Worm (Caenorhabditis elegans) whole organism, L3 larva: ENCODE results near the gene wdr-5.3.

Source experiments
- R02D3.7 ChIP-seq: fragments of 150-350 bp; optimal IDR thresholded peaks from 2 replicates; lab custom pipeline; 2014; ENCODE audit warnings: missing biosample characterization, missing genetic modification characterization
- ZK546.5 ChIP-seq: sonication (generic microtip); optimal IDR thresholded peaks from 2 replicates; lab custom pipeline; 2017; ENCODE audit warnings: missing biosample characterization, missing genetic modification characterization
- ama-1 ChIP-seq: fragments of 150-350 bp; optimal IDR thresholded peaks from 2 replicates; lab custom pipeline; 2018
- ceh-16 ChIP-seq: sonication (generic microtip); optimal IDR thresholded peaks from 2 replicates; lab custom pipeline; 2017; ENCODE audit warnings: missing biosample characterization, missing genetic modification characterization
- ceh-28 ChIP-seq: fragments of 150-350 bp; optimal IDR thresholded peaks from 2 replicates; lab custom pipeline; 2014; ENCODE audit warnings: missing biosample characterization, missing genetic modification reagents, missing genetic modification characterization
- ceh-82 ChIP-seq: fragments of 150-350 bp; optimal IDR thresholded peaks from 2 replicates; lab custom pipeline; 2014; ENCODE audit warnings: missing biosample characterization, missing genetic modification characterization
- ceh-9 ChIP-seq: sonication (generic microtip); optimal IDR thresholded peaks from 2 replicates; lab custom pipeline; 2018; ENCODE audit warnings: missing biosample characterization, missing genetic modification characterization
- daf-12 ChIP-seq: fragments of 150-350 bp; optimal IDR thresholded peaks from 2 replicates; lab custom pipeline; 2014; ENCODE audit warnings: missing biosample characterization, missing genetic modification reagents, missing genetic modification characterization
- egl-27 ChIP-seq: sonication (generic microtip); optimal IDR thresholded peaks from 4 replicates; lab custom pipeline; 2017; ENCODE audit warnings: missing biosample characterization, missing genetic modification reagents, missing genetic modification characterization
- egl-5 ChIP-seq: fragments of 150-350 bp; optimal IDR thresholded peaks from 2 replicates; lab custom pipeline; 2017; ENCODE audit warnings: missing biosample characterization, missing genetic modification reagents, missing genetic modification characterization, inconsistent platforms
- elt-1 ChIP-seq: fragments of 150-350 bp; optimal IDR thresholded peaks from 2 replicates; lab custom pipeline; 2014; ENCODE audit warnings: missing biosample characterization, missing genetic modification characterization
- elt-2 ChIP-seq: sonication (generic microtip); optimal IDR thresholded peaks from 2 replicates; lab custom pipeline; 2016; ENCODE audit warnings: missing genetic modification reagents, mild to moderate bottlenecking, missing genetic modification characterization, missing compliant biosample characterization
- elt-3 ChIP-seq, 3 experiments: fragments of 150-350 bp in 1 of 3; sonication (generic microtip) in 2 of 3; optimal IDR thresholded peaks; 2 replicates in 2 of 3; 4 replicates in 1 of 3; lab custom pipeline; 2014 to 2017; ENCODE audit warnings: missing biosample characterization in 3 of 3, missing genetic modification characterization in 3 of 3
- eor-1 ChIP-seq, 2 experiments: fragments of 150-350 bp; optimal IDR thresholded peaks; 2 replicates each; lab custom pipeline; 2014 to 2018; ENCODE audit warnings: missing biosample characterization in 2 of 2, missing genetic modification characterization in 2 of 2
- fkh-10 ChIP-seq: sonication (generic microtip); optimal IDR thresholded peaks from 2 replicates; lab custom pipeline; 2017; ENCODE audit warnings: missing biosample characterization, missing genetic modification reagents, missing genetic modification characterization
- fkh-2 ChIP-seq: fragments of 150-350 bp; optimal IDR thresholded peaks from 2 replicates; lab custom pipeline; 2014; ENCODE audit warnings: missing biosample characterization, missing genetic modification reagents, missing genetic modification characterization
- fos-1 ChIP-seq: fragments of 150-350 bp; optimal IDR thresholded peaks from 2 replicates; lab custom pipeline; 2014; ENCODE audit warnings: missing biosample characterization, missing genetic modification characterization
- jun-1 ChIP-seq: fragments of 150-350 bp; optimal IDR thresholded peaks from 2 replicates; lab custom pipeline; 2014; ENCODE audit warnings: missing biosample characterization, missing genetic modification reagents, missing genetic modification characterization
- lin-15B ChIP-seq: fragments of 150-350 bp; optimal IDR thresholded peaks from 2 replicates; lab custom pipeline; 2014; ENCODE audit warnings: missing biosample characterization, missing genetic modification characterization
- lin-39 ChIP-seq: fragments of 150-350 bp; optimal IDR thresholded peaks from 2 replicates; lab custom pipeline; 2018; ENCODE audit warnings: missing biosample characterization, missing genetic modification reagents, missing genetic modification characterization
- lsy-12 ChIP-seq: sonication (generic microtip); optimal IDR thresholded peaks from 2 replicates; lab custom pipeline; 2016; ENCODE audit warnings: mild to moderate bottlenecking, missing genetic modification characterization, missing compliant biosample characterization
- mdl-1 ChIP-seq: fragments of 150-350 bp; optimal IDR thresholded peaks from 2 replicates; lab custom pipeline; 2014; ENCODE audit warnings: missing biosample characterization, missing genetic modification characterization
- mml-1 ChIP-seq: fragments of 150-350 bp; sonication (generic microtip); optimal IDR thresholded peaks from 3 replicates; lab custom pipeline; 2014; ENCODE audit warnings: missing biosample characterization, missing genetic modification characterization
- nfya-1 ChIP-seq: sonication (generic microtip); optimal IDR thresholded peaks from 2 replicates; lab custom pipeline; 2017; ENCODE audit warnings: missing genetic modification characterization, mild to moderate bottlenecking, missing compliant biosample characterization, antibody characterized with exemption, moderate library complexity; ENCODE audit not compliant: insufficient read depth
- nhr-11 ChIP-seq: fragments of 150-350 bp; optimal IDR thresholded peaks from 2 replicates; lab custom pipeline; 2014; ENCODE audit warnings: missing biosample characterization, missing genetic modification characterization
- nhr-12 ChIP-seq: fragments of 150-350 bp; optimal IDR thresholded peaks from 2 replicates; lab custom pipeline; 2014; ENCODE audit warnings: missing biosample characterization, missing genetic modification characterization
- nhr-23 ChIP-seq: fragments of 150-350 bp; optimal IDR thresholded peaks from 2 replicates; lab custom pipeline; 2014; ENCODE audit warnings: missing biosample characterization, missing genetic modification reagents, missing genetic modification characterization
- nhr-237 ChIP-seq: fragments of 150-350 bp; optimal IDR thresholded peaks from 2 replicates; lab custom pipeline; 2014; ENCODE audit warnings: missing biosample characterization, missing genetic modification characterization
- nhr-25 ChIP-seq: sonication (generic microtip); optimal IDR thresholded peaks from 2 replicates; lab custom pipeline; 2017; ENCODE audit warnings: missing biosample characterization, missing genetic modification characterization
- nhr-28 ChIP-seq: fragments of 150-350 bp; optimal IDR thresholded peaks from 2 replicates; lab custom pipeline; 2014; ENCODE audit warnings: missing biosample characterization, missing genetic modification characterization
- nhr-43 ChIP-seq: sonication (generic microtip); optimal IDR thresholded peaks from 2 replicates; lab custom pipeline; 2016; ENCODE audit warnings: mild to moderate bottlenecking, missing genetic modification characterization, missing compliant biosample characterization; ENCODE audit not compliant: poor library complexity, severe bottlenecking
- nhr-67 ChIP-seq: fragments of 150-350 bp; optimal IDR thresholded peaks from 2 replicates; lab custom pipeline; 2014; ENCODE audit warnings: missing biosample characterization, missing genetic modification characterization
- nhr-77 ChIP-seq: fragments of 150-350 bp; optimal IDR thresholded peaks from 2 replicates; lab custom pipeline; 2014; ENCODE audit warnings: missing biosample characterization, missing genetic modification characterization
- pha-4 ChIP-seq: fragments of 150-350 bp; optimal IDR thresholded peaks from 2 replicates; lab custom pipeline; 2014; ENCODE audit warnings: missing biosample characterization, missing genetic modification reagents, missing genetic modification characterization
- pqm-1 ChIP-seq: fragments of 150-350 bp; optimal IDR thresholded peaks from 2 replicates; lab custom pipeline; 2017; ENCODE audit warnings: missing biosample characterization, missing genetic modification characterization, inconsistent platforms
- sea-2 ChIP-seq: fragments of 150-350 bp; sonication (generic microtip); optimal IDR thresholded peaks from 4 replicates; lab custom pipeline; 2014; ENCODE audit warnings: missing biosample characterization, missing genetic modification reagents, missing genetic modification characterization
- skn-1 ChIP-seq: fragments of 150-350 bp; optimal IDR thresholded peaks from 2 replicates; lab custom pipeline; 2014; ENCODE audit warnings: missing biosample characterization, missing genetic modification characterization
- snpc-4 ChIP-seq: fragments of 150-350 bp; optimal IDR thresholded peaks from 2 replicates; lab custom pipeline; 2014; ENCODE audit warnings: missing biosample characterization, missing genetic modification characterization
- unc-39 ChIP-seq: sonication (generic microtip); optimal IDR thresholded peaks from 4 replicates; lab custom pipeline; 2017; ENCODE audit warnings: missing biosample characterization, missing genetic modification characterization
- unc-62 ChIP-seq: fragments of 150-350 bp; sonication (generic microtip); optimal IDR thresholded peaks from 4 replicates; lab custom pipeline; 2014; ENCODE audit warnings: missing biosample characterization, missing genetic modification reagents, missing genetic modification characterization
- zag-1 ChIP-seq: fragments of 150-350 bp; optimal IDR thresholded peaks from 2 replicates; lab custom pipeline; 2014; ENCODE audit warnings: missing biosample characterization, missing genetic modification characterization
- ztf-11 ChIP-seq: fragments of 150-350 bp; optimal IDR thresholded peaks from 2 replicates; lab custom pipeline; 2014; ENCODE audit warnings: missing biosample characterization, missing genetic modification characterization
- ztf-4 ChIP-seq: fragments of 150-350 bp; optimal IDR thresholded peaks from 2 replicates; lab custom pipeline; 2014; ENCODE audit warnings: missing biosample characterization, missing genetic modification characterization

wdr-5.3 gene

DNA sequence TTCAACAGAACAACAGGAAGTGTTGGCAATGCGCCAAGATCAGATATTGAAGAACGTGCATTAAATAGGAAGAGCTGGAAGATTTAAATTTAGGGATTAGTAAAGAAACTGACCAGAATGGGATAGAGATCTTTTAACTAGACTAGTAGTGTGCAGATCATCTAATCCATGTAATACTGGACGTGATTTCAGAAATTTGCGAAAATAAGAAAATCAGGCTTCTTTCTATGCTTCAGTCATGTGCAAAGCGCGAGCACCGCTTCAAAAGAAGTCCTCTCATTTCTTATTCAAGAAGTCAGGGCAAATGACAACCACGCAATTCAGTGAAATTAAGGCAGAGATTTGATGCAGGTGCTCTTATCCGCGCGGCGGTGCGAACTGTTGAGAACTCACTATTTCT lies 18.9 kb upstream of the wdr-5.3 start:
- TF ChIP-seq skn-1 (tag; lab: Kevin White, UChicago) (no peak), unc-39 (tag; lab: Kevin White, UChicago) (no peak), mdl-1 (tag; lab: Kevin White, UChicago) (no peak), nfya-1 (tag; lab: Kevin White, UChicago) (no peak), ztf-11 (tag; lab: Kevin White, UChicago) (no peak)

DNA sequence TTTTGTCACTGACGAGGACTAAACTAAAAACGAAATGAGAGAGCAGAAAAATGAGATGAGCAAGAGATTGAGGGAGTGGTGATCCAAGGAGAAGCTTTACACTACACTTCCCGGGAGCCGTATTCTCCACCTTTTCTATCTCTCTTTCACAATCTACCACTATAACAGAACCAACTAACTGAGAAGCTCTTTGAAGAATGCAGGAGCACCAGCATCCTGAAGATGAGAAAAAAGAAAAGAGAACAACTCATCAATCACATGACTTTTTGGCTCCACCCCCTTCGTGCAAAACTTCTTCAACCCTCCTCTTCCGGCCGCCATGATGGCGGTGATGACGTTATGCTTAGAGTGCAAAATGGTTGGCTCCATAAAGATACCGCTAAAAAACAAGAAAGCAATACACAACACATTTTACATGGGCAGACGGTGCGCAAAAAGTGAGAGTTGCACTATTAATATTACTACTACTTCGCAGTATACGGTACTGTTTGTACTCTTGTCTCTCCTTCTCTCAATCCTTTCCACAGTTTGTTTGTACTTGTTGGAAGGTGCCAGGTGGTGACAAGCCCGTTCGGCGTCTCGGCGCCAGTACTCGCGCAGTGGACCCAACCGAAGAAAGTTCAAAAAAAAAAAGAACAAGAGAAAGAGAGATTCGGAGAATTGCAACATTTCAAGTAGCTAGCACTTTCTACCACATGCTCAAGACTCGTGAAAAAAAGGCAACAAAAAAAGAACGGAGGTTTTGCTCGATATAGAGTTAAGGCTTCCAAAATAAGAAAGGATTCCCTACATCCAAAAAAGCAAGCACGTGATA lies 17.7 kb upstream of the wdr-5.3 start:
- TF ChIP-seq fkh-10 (GFP tag; lab: Kevin White, UChicago) (no peak), elt-1 (tag; lab: Kevin White, UChicago) (no peak), fkh-2 (tag; lab: Kevin White, UChicago) (no peak), jun-1 (tag; lab: Kevin White, UChicago) (no peak), zag-1 (tag; lab: Kevin White, UChicago) (no peak), nhr-237 (no peak), elt-2 (no peak), fos-1 (tag; lab: Kevin White, UChicago) (no peak), ztf-4 (tag; lab: Kevin White, UChicago) (no peak), unc-39 (tag; lab: Kevin White, UChicago) (no peak), R02D3.7 (no peak), nhr-11 (tag; lab: Kevin White, UChicago) (peak; percentile 62), pqm-1 (peak; percentile 34), elt-3 (tag; optimal IDR thresholded peaks at IDR 0.05; lab: Kevin White, UChicago) (no peak), nhr-77 (tag; lab: Kevin White, UChicago) (no peak), ztf-11 (tag; lab: Kevin White, UChicago) (no peak), mml-1 (tag; lab: Kevin White, UChicago) (no peak), ZK546.5 (tag; lab: Kevin White, UChicago) (no peak), nhr-25 (tag; lab: Kevin White, UChicago) (no peak), nfya-1 (tag; lab: Kevin White, UChicago) (peak; percentile 4)

DNA sequence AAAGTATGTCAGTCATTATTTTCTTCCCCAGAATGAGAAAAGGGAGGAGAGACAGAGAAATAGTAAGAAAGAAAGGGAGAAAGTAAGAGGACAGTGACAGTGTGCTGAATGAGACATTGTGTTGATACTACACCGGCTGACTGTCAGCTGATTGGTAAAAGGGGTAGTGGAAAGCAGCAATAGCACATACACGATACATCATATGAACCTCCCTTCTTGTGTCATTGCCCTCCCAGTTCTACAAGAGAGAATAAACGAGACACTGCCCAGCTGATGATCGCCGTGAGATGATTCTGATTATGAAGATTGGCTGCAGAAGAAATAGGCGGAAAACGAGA lies 17.1 kb upstream of the wdr-5.3 start:
- peak; percentile 48 for TF ChIP-seq lin-39 (tag; lab: Kevin White, UChicago)
- no peak for TF ChIP-seq elt-1 (tag; lab: Kevin White, UChicago)
- no peak for TF ChIP-seq ceh-82 (tag; lab: Kevin White, UChicago)
- no peak for TF ChIP-seq fkh-10 (GFP tag; lab: Kevin White, UChicago)
- no peak for TF ChIP-seq ama-1 (lab: Kevin White, UChicago)
- TF ChIP-seq nhr-12 = no peak
- TF ChIP-seq elt-2 = peak; percentile 70
- no peak for TF ChIP-seq ztf-4 (tag; lab: Kevin White, UChicago)
- no peak for TF ChIP-seq egl-27 (tag; lab: Kevin White, UChicago)
- TF ChIP-seq ceh-16 (tag; lab: Kevin White, UChicago) = no peak
- TF ChIP-seq lin-15B (tag; lab: Kevin White, UChicago) = no peak
- TF ChIP-seq skn-1 (tag; lab: Kevin White, UChicago) = peak; percentile 59
- no peak for TF ChIP-seq zag-1 (tag; lab: Kevin White, UChicago)
- peak; percentile 77 for TF ChIP-seq nhr-43 (tag; lab: Kevin White, UChicago)
- TF ChIP-seq ceh-9 (tag; lab: Kevin White, UChicago) = no peak
- TF ChIP-seq ceh-28 (tag; lab: Kevin White, UChicago) = no peak
- TF ChIP-seq nhr-28 (tag; lab: Kevin White, UChicago) = no peak
- TF ChIP-seq unc-39 (tag; lab: Kevin White, UChicago) = no peak
- no peak for TF ChIP-seq nhr-67 (tag; lab: Kevin White, UChicago)
- peak; percentile 52 for TF ChIP-seq mml-1 (tag; lab: Kevin White, UChicago)
- TF ChIP-seq pqm-1 = peak; percentile 40
- TF ChIP-seq lsy-12 (tag; lab: Kevin White, UChicago) = peak; percentile 22
- TF ChIP-seq pha-4 = peak; percentile 80
- TF ChIP-seq fkh-2 (tag; lab: Kevin White, UChicago) = no peak
- TF ChIP-seq jun-1 (tag; lab: Kevin White, UChicago) = peak; percentile 65
- TF ChIP-seq mdl-1 (tag; lab: Kevin White, UChicago) = peak; percentile 53
- TF ChIP-seq eor-1 (tag; optimal IDR thresholded peaks at IDR 0.05; lab: Kevin White, UChicago) = no peak
- no peak for TF ChIP-seq daf-12
- TF ChIP-seq sea-2 = no peak
- TF ChIP-seq snpc-4 (tag; lab: Kevin White, UChicago) = peak; percentile 18
- TF ChIP-seq nhr-23 = peak; percentile 83
- no peak for TF ChIP-seq nhr-77 (tag; lab: Kevin White, UChicago)
- TF ChIP-seq egl-5 (tag; lab: Kevin White, UChicago) = peak; percentile 58
- no peak for TF ChIP-seq ztf-11 (tag; lab: Kevin White, UChicago)
- TF ChIP-seq nhr-25 (tag; lab: Kevin White, UChicago) = peak; percentile 80
- TF ChIP-seq nfya-1 (tag; lab: Kevin White, UChicago) = peak; percentile 22
- peak; percentile 8 for TF ChIP-seq unc-62 (GFP tag; lab: Kevin White, UChicago)
